Worm (Caenorhabditis elegans) whole organism, L2 larva: Measurements from ENCODE around the gene F35D2.6.

Source experiments
- F13H6.1 ChIP-seq: sonication (generic microtip); optimal IDR thresholded peaks from 2 replicates; lab custom pipeline; 2016; ENCODE audit warnings: missing genetic modification characterization, missing compliant biosample characterization
- Y55F3AM.14 ChIP-seq: fragments of 200-800 bp; sonication (Bioruptor generic); optimal IDR thresholded peaks from 2 replicates; lab custom pipeline; 2018; ENCODE audit warnings: mild to moderate bottlenecking, missing genetic modification characterization, missing compliant biosample characterization
- alr-1 ChIP-seq: fragments of 150-350 bp; optimal IDR thresholded peaks from 2 replicates; lab custom pipeline; 2014; ENCODE audit warnings: missing biosample characterization, missing genetic modification characterization
- ama-1 ChIP-seq: fragments of 150-350 bp; optimal IDR thresholded peaks from 2 replicates; lab custom pipeline; 2018; ENCODE audit warnings: inconsistent platforms
- blmp-1 ChIP-seq: sonication (generic microtip); optimal IDR thresholded peaks from 2 replicates; lab custom pipeline; 2017; ENCODE audit warnings: missing genetic modification characterization, mild to moderate bottlenecking, missing compliant biosample characterization, antibody characterized with exemption, moderate library complexity; ENCODE audit not compliant: insufficient read depth
- ceh-16 ChIP-seq: fragments of 150-350 bp; optimal IDR thresholded peaks from 2 replicates; lab custom pipeline; 2014; ENCODE audit warnings: missing biosample characterization, missing genetic modification characterization
- crh-2 ChIP-seq: sonication (generic microtip); optimal IDR thresholded peaks from 2 replicates; lab custom pipeline; 2017; ENCODE audit warnings: missing biosample characterization, missing genetic modification characterization
- fos-1 ChIP-seq: fragments of 150-350 bp; optimal IDR thresholded peaks from 2 replicates; lab custom pipeline; 2014; ENCODE audit warnings: missing biosample characterization, missing genetic modification characterization
- gmeb-1 ChIP-seq: fragments of 150-350 bp; optimal IDR thresholded peaks from 2 replicates; lab custom pipeline; 2014; ENCODE audit warnings: missing biosample characterization, missing genetic modification characterization
- lin-11 ChIP-seq: fragments of 150-350 bp; sonication (generic microtip); optimal IDR thresholded peaks from 2 replicates; lab custom pipeline; 2014; ENCODE audit warnings: missing biosample characterization, missing genetic modification characterization, inconsistent platforms, mixed read lengths
- lin-39 ChIP-seq: fragments of 150-350 bp; optimal IDR thresholded peaks from 2 replicates; lab custom pipeline; 2014; ENCODE audit warnings: missing biosample characterization, missing genetic modification reagents, missing genetic modification characterization
- mab-5 ChIP-seq: fragments of 150-350 bp; optimal IDR thresholded peaks from 2 replicates; lab custom pipeline; 2014; ENCODE audit warnings: missing biosample characterization, missing genetic modification characterization
- mbf-1 ChIP-seq: sonication (generic microtip); optimal IDR thresholded peaks from 2 replicates; lab custom pipeline; 2017; ENCODE audit warnings: missing biosample characterization, missing genetic modification characterization
- mdl-1 ChIP-seq, 2 experiments: fragments of 150-350 bp in 1 of 2; sonication (generic microtip) in 1 of 2; optimal IDR thresholded peaks; 2 replicates each; lab custom pipeline; 2017; ENCODE audit warnings: missing biosample characterization in 2 of 2, missing genetic modification characterization in 2 of 2
- nhr-10 ChIP-seq: sonication (generic microtip); optimal IDR thresholded peaks from 2 replicates; lab custom pipeline; 2017; ENCODE audit warnings: missing biosample characterization, missing genetic modification characterization
- nhr-11 ChIP-seq: fragments of 150-350 bp; optimal IDR thresholded peaks from 2 replicates; lab custom pipeline; 2014; ENCODE audit warnings: missing biosample characterization, missing genetic modification characterization
- nhr-12 ChIP-seq: fragments of 150-350 bp; optimal IDR thresholded peaks from 2 replicates; lab custom pipeline; 2014; ENCODE audit warnings: missing biosample characterization, missing genetic modification characterization
- nhr-129 ChIP-seq: fragments of 150-350 bp; optimal IDR thresholded peaks from 2 replicates; lab custom pipeline; 2014; ENCODE audit warnings: missing biosample characterization, missing genetic modification characterization
- nhr-21 ChIP-seq: fragments of 150-350 bp; optimal IDR thresholded peaks from 2 replicates; lab custom pipeline; 2014; ENCODE audit warnings: missing biosample characterization, missing genetic modification characterization
- nhr-237 ChIP-seq: fragments of 150-350 bp; optimal IDR thresholded peaks from 2 replicates; lab custom pipeline; 2014; ENCODE audit warnings: missing biosample characterization, missing genetic modification characterization
- nhr-25 ChIP-seq: fragments of 150-350 bp; sonication (generic microtip); optimal IDR thresholded peaks from 3 replicates; lab custom pipeline; 2014; ENCODE audit warnings: missing biosample characterization, missing genetic modification characterization
- nhr-77 ChIP-seq: fragments of 150-350 bp; optimal IDR thresholded peaks from 2 replicates; lab custom pipeline; 2014; ENCODE audit warnings: missing biosample characterization, missing genetic modification characterization
- peb-1 ChIP-seq: fragments of 150-350 bp; optimal IDR thresholded peaks from 2 replicates; lab custom pipeline; 2014; ENCODE audit warnings: missing biosample characterization, missing genetic modification characterization
- sem-4 ChIP-seq: fragments of 150-350 bp; optimal IDR thresholded peaks from 2 replicates; lab custom pipeline; 2014; ENCODE audit warnings: missing biosample characterization, missing genetic modification reagents, missing genetic modification characterization
- skn-1 ChIP-seq: sonication (generic microtip); optimal IDR thresholded peaks from 2 replicates; lab custom pipeline; 2017; ENCODE audit warnings: missing biosample characterization, missing genetic modification characterization
- sma-3 ChIP-seq: sonication (generic microtip); optimal IDR thresholded peaks from 2 replicates; lab custom pipeline; 2016; ENCODE audit warnings: missing genetic modification reagents, missing genetic modification characterization, missing compliant biosample characterization
- sma-9 ChIP-seq, 2 experiments: fragments of 150-350 bp in 1 of 2; sonication (generic microtip) in 1 of 2; optimal IDR thresholded peaks; 2 replicates each; lab custom pipeline; 2014 to 2016; ENCODE audit warnings: missing genetic modification characterization in 2 of 2, mild to moderate bottlenecking in 1 of 2, missing biosample characterization in 1 of 2, missing compliant biosample characterization in 1 of 2, missing genetic modification reagents in 1 of 2, moderate library complexity in 1 of 2
- snpc-4 ChIP-seq: fragments of 150-350 bp; optimal IDR thresholded peaks from 2 replicates; lab custom pipeline; 2014; ENCODE audit warnings: missing biosample characterization, missing genetic modification characterization
- unc-39 ChIP-seq: fragments of 150-350 bp; optimal IDR thresholded peaks from 2 replicates; lab custom pipeline; 2014; ENCODE audit warnings: missing biosample characterization, missing genetic modification characterization
- unc-55 ChIP-seq: fragments of 150-350 bp; sonication (generic microtip); optimal IDR thresholded peaks from 3 replicates; lab custom pipeline; 2014; ENCODE audit warnings: missing biosample characterization, missing genetic modification reagents, missing genetic modification characterization
- ztf-11 ChIP-seq: sonication (generic microtip); optimal IDR thresholded peaks from 2 replicates; lab custom pipeline; 2017; ENCODE audit warnings: missing biosample characterization, missing genetic modification characterization
- ztf-4 ChIP-seq: fragments of 150-350 bp; optimal IDR thresholded peaks from 2 replicates; lab custom pipeline; 2014; ENCODE audit warnings: missing biosample characterization, missing genetic modification characterization

Gene F35D2.6

DNA sequence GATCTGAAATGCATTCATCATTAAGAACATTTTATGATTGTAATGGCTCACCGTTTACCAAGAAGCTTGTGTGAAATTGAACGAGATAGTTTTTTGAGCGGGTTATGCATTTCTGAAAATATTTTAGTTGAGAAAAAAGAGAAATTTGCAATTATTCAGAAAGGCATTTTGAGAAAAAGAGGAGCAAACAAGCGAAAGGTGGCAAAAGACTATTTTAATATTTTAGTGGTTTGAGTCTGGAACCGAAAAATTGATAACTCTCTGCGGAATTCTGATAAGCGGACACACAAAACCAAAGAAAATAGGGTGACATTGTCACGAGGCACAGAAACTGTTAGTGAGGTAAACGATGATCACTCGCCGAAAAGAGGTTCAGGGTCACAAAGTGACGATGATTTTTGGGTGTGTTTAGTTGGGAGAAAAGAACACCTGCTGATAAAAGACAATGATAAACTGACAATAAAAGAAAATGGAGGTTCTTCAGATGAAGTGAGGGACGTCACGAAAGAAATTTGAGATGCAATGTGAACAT, 22.7 kb upstream of the F35D2.6 start (continued):
- peak; percentile 14 for TF ChIP-seq nhr-25 (tag; lab: Kevin White, UChicago)
- TF ChIP-seq nhr-129 (tag; lab: Kevin White, UChicago): peak; percentile 21
- TF ChIP-seq lin-39 (tag; lab: Kevin White, UChicago): no peak
- TF ChIP-seq nhr-77 (tag; lab: Kevin White, UChicago): no peak
- no peak for TF ChIP-seq alr-1
- peak; percentile 50 for TF ChIP-seq gmeb-1 (tag; lab: Kevin White, UChicago)
- no peak for TF ChIP-seq skn-1 (tag; lab: Kevin White, UChicago)
- no peak for TF ChIP-seq lin-11 (tag; lab: Kevin White, UChicago)
- no peak for TF ChIP-seq mdl-1 (tag; optimal IDR thresholded peaks at IDR 0.05; lab: Kevin White, UChicago)
- TF ChIP-seq sem-4: no peak

DNA sequence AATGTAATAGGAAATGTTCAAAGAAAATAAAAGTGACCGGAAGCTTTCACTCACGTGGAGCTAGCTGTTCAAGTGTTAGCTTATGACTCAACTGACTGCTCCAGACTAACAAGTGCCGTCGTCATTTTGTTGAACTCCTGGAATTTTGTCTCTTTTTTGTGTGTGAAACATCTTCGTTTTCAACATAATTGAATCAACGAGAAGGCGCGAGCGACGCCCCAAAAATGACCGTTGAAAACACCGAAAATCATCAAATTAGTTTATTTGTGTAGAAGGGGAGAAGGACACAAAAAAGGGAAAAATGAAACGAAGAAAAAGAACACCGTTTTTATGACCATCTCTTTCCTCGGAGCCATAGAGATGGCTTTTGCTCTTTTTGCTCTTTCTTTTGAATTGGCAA, 22.1 kb upstream of the F35D2.6 start, which contains the start of gene ZK1290.14:
TSS of gene ZK1290.14 (minus strand) at position 139 of the 400 bp plus-strand sequence.
- TF ChIP-seq sem-4: peak; percentile 51
- no peak for TF ChIP-seq F13H6.1
- TF ChIP-seq, all 48 proteins: peak for 1

DNA sequence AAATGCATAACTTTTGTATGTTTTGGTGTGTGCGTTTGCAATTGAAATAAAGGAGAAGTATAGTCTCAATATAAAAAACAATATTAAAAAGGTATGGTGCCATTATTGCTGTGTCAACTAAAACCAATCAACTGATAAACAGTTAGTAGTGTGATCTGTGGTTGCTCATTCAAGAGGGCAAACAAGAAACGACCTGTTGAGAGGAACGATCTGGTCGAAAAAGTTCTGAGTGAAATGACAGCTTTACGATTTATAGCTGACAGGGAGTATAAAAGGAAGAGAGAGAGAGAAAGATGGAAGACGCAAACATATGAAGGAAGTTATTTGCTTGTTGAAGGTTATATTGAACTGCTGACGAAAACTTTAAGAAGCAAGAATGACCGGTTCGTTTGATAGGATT, 19.5 kb upstream of the F35D2.6 start:
- no peak for TF ChIP-seq nhr-237 (tag; lab: Kevin White, UChicago)
- no peak for TF ChIP-seq mbf-1 (tag; lab: Kevin White, UChicago)
- TF ChIP-seq fos-1 (tag; lab: Kevin White, UChicago): peak; percentile 2
- TF ChIP-seq sem-4: no peak
- TF ChIP-seq nhr-21 (tag; lab: Kevin White, UChicago): no peak
- no peak for TF ChIP-seq unc-39
- peak; percentile 6 for TF ChIP-seq nhr-25 (tag; lab: Kevin White, UChicago)

DNA sequence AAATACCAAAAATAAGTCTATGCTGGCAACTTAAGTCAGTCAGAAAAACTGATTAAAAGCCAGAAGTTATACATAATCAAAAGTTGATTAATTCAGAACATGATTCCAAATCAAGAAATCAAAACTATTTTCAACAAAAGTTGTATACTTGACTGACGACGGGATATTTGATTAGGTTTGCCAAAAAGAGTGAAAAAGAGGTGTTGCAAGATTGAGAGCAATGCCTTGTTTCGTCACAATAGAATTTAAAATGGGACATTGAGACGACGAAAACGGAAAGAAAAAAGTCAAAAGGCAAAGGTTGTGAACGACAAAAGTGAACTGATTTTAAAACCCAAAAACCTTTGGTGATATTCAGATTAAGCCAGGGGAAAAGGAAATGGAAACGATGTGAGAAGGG, 18.6 kb upstream of the F35D2.6 start:
- TF ChIP-seq sma-9 (GFP tag; optimal IDR thresholded peaks at IDR 0.05; lab: Kevin White, UChicago) (no peak), sma-9 (tag; optimal IDR thresholded peaks at IDR 0.05; lab: Kevin White, UChicago) (no peak), nhr-77 (tag; lab: Kevin White, UChicago) (no peak), peb-1 (no peak), nhr-10 (tag; lab: Kevin White, UChicago) (no peak), ceh-16 (tag; lab: Kevin White, UChicago) (no peak), lin-39 (tag; lab: Kevin White, UChicago) (no peak)

DNA sequence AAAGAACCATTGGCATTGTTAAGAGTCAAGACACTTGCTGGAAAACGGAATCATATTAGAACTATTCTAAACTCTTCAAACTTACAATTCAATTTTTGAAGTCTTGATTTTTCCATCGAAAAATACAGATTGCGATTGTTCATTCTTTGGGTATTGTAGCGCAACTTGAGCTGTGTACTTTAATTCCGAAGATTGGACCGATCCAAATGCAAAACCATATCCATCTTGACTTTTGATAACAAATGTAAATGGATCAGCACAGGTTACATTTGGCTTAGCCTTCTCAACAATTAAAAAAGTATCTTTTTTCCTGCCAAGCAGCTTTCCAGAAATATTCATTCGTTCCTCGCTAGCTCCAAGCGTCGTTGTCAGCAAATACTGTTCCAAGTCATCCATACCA, 16.7 kb upstream of the F35D2.6 start:
- TF ChIP-seq lin-11 (tag; lab: Kevin White, UChicago): no peak
- TF ChIP-seq nhr-12 (tag; lab: Kevin White, UChicago): no peak
- TF ChIP-seq nhr-129 (tag; lab: Kevin White, UChicago): no peak
- TF ChIP-seq alr-1: no peak
- TF ChIP-seq mbf-1 (tag; lab: Kevin White, UChicago): no peak
- no peak for TF ChIP-seq ztf-11 (tag; lab: Kevin White, UChicago)
- no peak for TF ChIP-seq mab-5
- TF ChIP-seq Y55F3AM.14: no peak
- TF ChIP-seq skn-1 (tag; lab: Kevin White, UChicago): no peak
- TF ChIP-seq lin-39 (tag; lab: Kevin White, UChicago): no peak
- TF ChIP-seq nhr-21 (tag; lab: Kevin White, UChicago): no peak
- TF ChIP-seq nhr-25 (tag; lab: Kevin White, UChicago): no peak
- no peak for TF ChIP-seq fos-1 (tag; lab: Kevin White, UChicago)

DNA sequence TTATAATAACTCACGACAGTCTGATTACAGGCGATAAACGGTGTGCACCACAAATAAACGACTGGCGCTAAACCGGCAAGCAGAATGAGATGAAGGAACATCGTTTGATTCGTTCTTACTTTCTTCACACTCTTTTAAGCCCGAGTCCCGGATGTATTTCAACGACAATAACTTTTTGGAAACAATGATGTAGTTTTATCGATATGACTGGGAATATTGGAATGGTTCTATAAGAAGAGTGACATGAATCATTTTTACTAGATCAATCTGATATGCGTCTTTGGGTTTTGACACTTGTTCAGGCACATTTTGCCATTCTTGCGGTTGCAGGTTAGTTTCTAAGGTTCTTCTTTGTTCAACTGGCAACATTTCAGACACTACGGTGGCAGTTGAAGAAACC, 16.0 kb upstream of the F35D2.6 start, which contains the start of the genes ZK1290.11 and ZK1290.1:
TSS of gene ZK1290.11 (minus strand) at position 101 of the 400 bp plus-strand sequence.
TSS of gene ZK1290.1 (plus strand) at position 271 of the 400 bp plus-strand sequence.
- TF ChIP-seq Y55F3AM.14 (no peak), peb-1 (no peak), alr-1 (no peak), lin-11 (tag; lab: Kevin White, UChicago) (no peak), sma-9 (GFP tag; optimal IDR thresholded peaks at IDR 0.05; lab: Kevin White, UChicago) (no peak), sma-9 (tag; optimal IDR thresholded peaks at IDR 0.05; lab: Kevin White, UChicago) (no peak)

DNA sequence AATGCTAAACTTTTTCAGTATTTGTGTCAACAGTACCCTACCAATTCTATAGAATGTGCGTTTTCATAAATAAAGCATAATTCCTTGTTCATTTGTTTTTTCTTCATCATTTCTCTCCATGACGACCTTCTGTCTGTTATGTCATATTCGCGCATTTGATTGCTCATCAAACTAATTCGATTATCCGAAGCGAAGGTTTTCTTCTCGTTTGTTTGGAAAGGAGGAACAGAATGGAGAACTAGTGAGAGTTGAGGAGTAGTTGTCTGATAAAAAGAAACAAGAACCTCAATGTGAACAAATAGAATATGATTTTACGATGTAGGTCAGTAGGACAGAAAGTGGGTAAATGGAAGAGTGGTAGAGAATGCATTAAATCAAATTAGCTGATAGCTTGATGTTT, 14.9 kb upstream of the F35D2.6 start:
- TF ChIP-seq ama-1 (lab: Kevin White, UChicago) (no peak), sma-9 (GFP tag; optimal IDR thresholded peaks at IDR 0.05; lab: Kevin White, UChicago) (no peak), sma-9 (tag; optimal IDR thresholded peaks at IDR 0.05; lab: Kevin White, UChicago) (no peak), nhr-25 (tag; lab: Kevin White, UChicago) (no peak), mdl-1 (tag; optimal IDR thresholded peaks at IDR 0.05; lab: Kevin White, UChicago) (no peak), unc-55 (GFP tag; lab: Kevin White, UChicago) (no peak), unc-39 (no peak), crh-2 (tag; lab: Kevin White, UChicago) (no peak), ztf-4 (tag; lab: Kevin White, UChicago) (no peak), mbf-1 (tag; lab: Kevin White, UChicago) (no peak), snpc-4 (tag; lab: Kevin White, UChicago) (no peak), lin-11 (tag; lab: Kevin White, UChicago) (no peak), sma-3 (GFP tag; lab: Kevin White, UChicago) (no peak), blmp-1 (tag; lab: Kevin White, UChicago) (no peak), lin-39 (tag; lab: Kevin White, UChicago) (no peak), nhr-77 (tag; lab: Kevin White, UChicago) (no peak), sem-4 (no peak), gmeb-1 (tag; lab: Kevin White, UChicago) (no peak), nhr-11 (tag; lab: Kevin White, UChicago) (no peak)
